Worm (Caenorhabditis elegans): ENCODE data around the gene tap-1.

tap-1 gene

ce11 chrX:14637445-14637844, 48.0 kb downstream of the tap-1 start:
- TF ChIP-seq Y53F4B.3 (GFP tag; IDR thresholded peaks at IDR 0.05) (no peak), zfh-2 (GFP tag; conservative IDR thresholded peaks at IDR 0.05) (0 out of 2 replicates have a peak, but pooled peaks have one; percentile 13), snpc-4 (GFP tag; optimal IDR thresholded peaks at IDR 0.05) (peak; percentile 25), snpc-4 (tag; optimal IDR thresholded peaks at IDR 0.05) (peak; percentile 48 to 89 (median 70))

ce11 chrX:14639941-14640340, 50.5 kb downstream of the tap-1 start:
- peak; percentile 49 for TF ChIP-seq K12H6.12 (tag; optimal IDR thresholded peaks at IDR 0.05)
- TF ChIP-seq K11D2.4 (GFP tag; IDR thresholded peaks at IDR 0.05): 0 out of 2 replicates have a peak, but pooled peaks have one; percentile 14
- TF ChIP-seq zfh-2 (GFP tag; conservative IDR thresholded peaks at IDR 0.05): peak; percentile 89
- TF ChIP-seq ztf-25 (GFP tag; IDR thresholded peaks at IDR 0.05): no peak
- peak; percentile 57 for TF ChIP-seq egrh-3 (GFP tag; IDR thresholded peaks at IDR 0.05)
